Fruit fly (Drosophila melanogaster) whole organism, wandering third instar larva: ENCODE results near the gene CG4942.

Experiments
- Abd-B ChIP-seq: fragments of >200 bp; optimal IDR thresholded peaks from 2 replicates; lab custom pipeline; 2017; ENCODE audit warnings: missing biosample characterization, missing genetic modification characterization
- CG32264 ChIP-seq: fragments of 200-800 bp; sonication (Bioruptor generic); optimal IDR thresholded peaks from 2 replicates; lab custom pipeline; 2016; ENCODE audit warnings: missing biosample characterization, missing genetic modification characterization
- CG9705 ChIP-seq: fragments of 200-800 bp; sonication (Bioruptor generic); optimal IDR thresholded peaks from 2 replicates; lab custom pipeline; 2018; ENCODE audit warnings: missing biosample characterization, mild to moderate bottlenecking, missing genetic modification characterization
- CrebA ChIP-seq: fragments of 200-800 bp; sonication (Bioruptor generic); optimal IDR thresholded peaks from 2 replicates; lab custom pipeline; 2016; ENCODE audit warnings: missing biosample characterization, mild to moderate bottlenecking, missing genetic modification characterization, borderline replicate concordance
- Dfd ChIP-seq: fragments of >200 bp; optimal IDR thresholded peaks from 2 replicates; lab custom pipeline; 2017; ENCODE audit warnings: missing biosample characterization, missing genetic modification characterization
- Dif ChIP-seq: fragments of 200-275, 200-300 bp; sonication (Bioruptor generic); optimal IDR thresholded peaks from 2 replicates; lab custom pipeline; 2018; ENCODE audit warnings: missing biosample characterization, missing genetic modification characterization; ENCODE audit not compliant: partially characterized antibody
- GATAd ChIP-seq: sonication (Bioruptor generic); optimal IDR thresholded peaks from 2 replicates; lab custom pipeline; 2016; ENCODE audit warnings: missing biosample characterization, missing genetic modification characterization
- HLH106 ChIP-seq: fragments of 200-800 bp; optimal IDR thresholded peaks from 3 replicates; lab custom pipeline; 2019; ENCODE audit warnings: missing biosample characterization, mild to moderate bottlenecking, missing genetic modification characterization, moderate library complexity
- Hnf4 ChIP-seq: fragments of 200-800 bp; sonication (Bioruptor generic); optimal IDR thresholded peaks from 2 replicates; lab custom pipeline; 2016; ENCODE audit warnings: missing biosample characterization, mild to moderate bottlenecking, missing genetic modification characterization
- Hr78 ChIP-seq: fragments of >200 bp; optimal IDR thresholded peaks from 2 replicates; lab custom pipeline; 2017; ENCODE audit warnings: missing biosample characterization, missing genetic modification characterization
- Hr83 ChIP-seq: fragments of 200-300 bp; sonication (Bioruptor generic); optimal IDR thresholded peaks from 2 replicates; lab custom pipeline; 2016; ENCODE audit warnings: missing biosample characterization, mild to moderate bottlenecking, missing genetic modification characterization, moderate library complexity; ENCODE audit not compliant: poor library complexity, severe bottlenecking
- Jra ChIP-seq: sonication (Bioruptor generic); optimal IDR thresholded peaks from 2 replicates; lab custom pipeline; 2016; ENCODE audit warnings: missing biosample characterization, missing genetic modification characterization
- Mio ChIP-seq: sonication (Bioruptor generic); optimal IDR thresholded peaks from 2 replicates; lab custom pipeline; 2016; ENCODE audit warnings: missing biosample characterization, missing genetic modification characterization
- Myc ChIP-seq: fragments of >200 bp; optimal IDR thresholded peaks from 2 replicates; lab custom pipeline; 2017
- N ChIP-seq: fragments of >200 bp; optimal IDR thresholded peaks from 2 replicates; lab custom pipeline; 2018; ENCODE audit warnings: missing biosample characterization, missing external identifiers, missing genetic modification characterization
- OdsH ChIP-seq: fragments of 200-800 bp; sonication (Bioruptor generic); optimal IDR thresholded peaks from 2 replicates; lab custom pipeline; 2016; ENCODE audit warnings: missing biosample characterization, mild to moderate bottlenecking, missing genetic modification characterization
- Rel ChIP-seq, 2 experiments: fragments of 200-800 bp; sonication (Bioruptor generic) in 1 of 2; optimal IDR thresholded peaks; 2 replicates in 1 of 2; 3 replicates in 1 of 2; lab custom pipeline; 2016 to 2019; ENCODE audit warnings: mild to moderate bottlenecking in 2 of 2, missing biosample characterization in 2 of 2, missing genetic modification characterization in 2 of 2, moderate library complexity in 1 of 2
- Sp1 ChIP-seq: fragments of 200-800 bp; sonication (Bioruptor generic); optimal IDR thresholded peaks from 3 replicates; lab custom pipeline; 2019; ENCODE audit warnings: missing biosample characterization, mild to moderate bottlenecking, missing genetic modification characterization, moderate library complexity
- Vsx2 ChIP-seq: fragments of 200-300, 225-300 bp; sonication (Bioruptor generic); optimal IDR thresholded peaks from 2 replicates; lab custom pipeline; 2018; ENCODE audit warnings: missing biosample characterization, missing genetic modification characterization; ENCODE audit not compliant: partially characterized antibody
- br ChIP-seq: fragments of 200-800 bp; sonication (Bioruptor generic); optimal IDR thresholded peaks from 2 replicates; lab custom pipeline; 2016; ENCODE audit warnings: missing biosample characterization, missing genetic modification characterization
- brk ChIP-seq: fragments of 200-800 bp; sonication (Bioruptor generic); optimal IDR thresholded peaks from 2 replicates; lab custom pipeline; 2016; ENCODE audit warnings: missing biosample characterization, mild to moderate bottlenecking, missing genetic modification characterization
- dl ChIP-seq, 2 experiments: fragments of 175-275, 200-275 bp in 1 of 2; fragments of 200-275 bp in 1 of 2; sonication (Bioruptor generic); optimal IDR thresholded peaks; lab custom pipeline; 2018; ENCODE audit warnings: mild to moderate bottlenecking in 2 of 2, missing biosample characterization in 2 of 2, missing genetic modification characterization in 2 of 2, moderate library complexity in 2 of 2; ENCODE audit not compliant: partially characterized antibody in 2 of 2, insufficient read depth in 1 of 2
- dmrt93B ChIP-seq: fragments of 200-800 bp; sonication (Bioruptor generic); optimal IDR thresholded peaks from 2 replicates; lab custom pipeline; 2018; ENCODE audit warnings: missing biosample characterization, mild to moderate bottlenecking, missing genetic modification characterization
- dsf ChIP-seq: sonication (Bioruptor generic); optimal IDR thresholded peaks from 2 replicates; lab custom pipeline; 2016; ENCODE audit warnings: missing biosample characterization, missing genetic modification characterization, borderline replicate concordance
- ey ChIP-seq: fragments of 200-800 bp; sonication (Bioruptor generic); optimal IDR thresholded peaks from 2 replicates; lab custom pipeline; 2016; ENCODE audit warnings: missing biosample characterization, missing genetic modification characterization
- foxo ChIP-seq, 2 experiments: fragments of 200-800 bp; sonication (Bioruptor generic); optimal IDR thresholded peaks; 2 replicates in 1 of 2; 3 replicates in 1 of 2; lab custom pipeline; 2016 to 2017; ENCODE audit warnings: missing biosample characterization in 2 of 2, missing genetic modification characterization in 2 of 2
- fru ChIP-seq: fragments of 200-800 bp; sonication (Bioruptor generic); optimal IDR thresholded peaks from 3 replicates; lab custom pipeline; 2016; ENCODE audit warnings: missing biosample characterization, mild to moderate bottlenecking, missing genetic modification characterization
- h ChIP-seq: fragments of 200-800 bp; sonication (Bioruptor generic); optimal IDR thresholded peaks from 3 replicates; lab custom pipeline; 2016; ENCODE audit warnings: missing biosample characterization, mild to moderate bottlenecking, missing genetic modification characterization
- jim ChIP-seq: fragments of 175-275, 200-325 bp; sonication (Bioruptor generic); optimal IDR thresholded peaks from 2 replicates; lab custom pipeline; 2016; ENCODE audit warnings: missing biosample characterization, mild to moderate bottlenecking, missing genetic modification characterization
- lola ChIP-seq: fragments of >200 bp; optimal IDR thresholded peaks from 2 replicates; lab custom pipeline; 2017; ENCODE audit warnings: missing biosample characterization, missing genetic modification characterization
- pan ChIP-seq: fragments of >200 bp; optimal IDR thresholded peaks from 2 replicates; lab custom pipeline; 2017
- psq ChIP-seq: fragments of 200-800 bp; sonication (Bioruptor generic); optimal IDR thresholded peaks from 3 replicates; lab custom pipeline; 2017; ENCODE audit warnings: missing biosample characterization, mild to moderate bottlenecking, missing genetic modification characterization, moderate library complexity
- rgr ChIP-seq: fragments of 200-800 bp; sonication (Bioruptor generic); optimal IDR thresholded peaks from 3 replicates; lab custom pipeline; 2016; ENCODE audit warnings: missing biosample characterization, mild to moderate bottlenecking, missing genetic modification characterization
- sage ChIP-seq: fragments of 200-800 bp; sonication (Bioruptor generic); optimal IDR thresholded peaks from 2 replicates; lab custom pipeline; 2016; ENCODE audit warnings: missing biosample characterization, mild to moderate bottlenecking, missing genetic modification characterization
- sv ChIP-seq: fragments of 200-800 bp; sonication (Bioruptor generic); optimal IDR thresholded peaks from 3 replicates; lab custom pipeline; 2016; ENCODE audit warnings: missing biosample characterization, missing genetic modification characterization
- tai ChIP-seq: sonication (Bioruptor generic); optimal IDR thresholded peaks from 2 replicates; lab custom pipeline; 2016; ENCODE audit warnings: missing biosample characterization, missing genetic modification characterization
- usp ChIP-seq: fragments of >200 bp; optimal IDR thresholded peaks from 2 replicates; lab custom pipeline; 2017; ENCODE audit warnings: missing biosample characterization, missing genetic modification characterization
- woc ChIP-seq: sonication (Bioruptor generic); optimal IDR thresholded peaks from 2 replicates; lab custom pipeline; 2016; ENCODE audit warnings: missing biosample characterization, mild to moderate bottlenecking, missing genetic modification characterization

The CG4942 gene

dm6 chr3L:9032871-9033270 is 40.0 kb upstream of the CG4942 start:
- TF ChIP-seq Dfd = no peak
- TF ChIP-seq Sp1 (GFP tag; lab: Kevin White, UChicago) = peak; percentile 29
- peak; percentile 8 for TF ChIP-seq ey (GFP tag; lab: Kevin White, UChicago)
- peak; percentile 2 for TF ChIP-seq HLH106 (tag; lab: Kevin White, UChicago)
- TF ChIP-seq dmrt93B (GFP tag; lab: Kevin White, UChicago) = no peak
- peak; percentile 25 for TF ChIP-seq rgr (GFP tag; lab: Kevin White, UChicago)
- TF ChIP-seq OdsH (GFP tag; lab: Kevin White, UChicago) = peak; percentile 6
- TF ChIP-seq Myc (lab: Kevin White, UChicago) = peak; percentile 30
- peak; percentile 11 for TF ChIP-seq fru (GFP tag; lab: Kevin White, UChicago)
- peak; percentile 30 for TF ChIP-seq h (GFP tag; lab: Kevin White, UChicago)

- TF ChIP-seq Sp1 (GFP tag; lab: Kevin White, UChicago) (peak; percentile 76), Vsx2 (GFP tag; lab: Kevin White, UChicago) (no peak), CrebA (GFP tag; lab: Kevin White, UChicago) (no peak), lola (GFP tag; lab: Kevin White, UChicago) (no peak), rgr (GFP tag; lab: Kevin White, UChicago) (peak; percentile 45), Hnf4 (GFP tag; lab: Kevin White, UChicago) (no peak), dsf (GFP tag; lab: Kevin White, UChicago) (no peak), CG9705 (peak; percentile 28), GATAd (GFP tag; lab: Kevin White, UChicago) (no peak), tai (GFP tag; lab: Kevin White, UChicago) (no peak), HLH106 (tag; lab: Kevin White, UChicago) (peak; percentile 81), N (GFP tag; lab: Kevin White, UChicago) (no peak), pan (no peak), woc (no peak), Dif (GFP tag; lab: Kevin White, UChicago) (no peak), fru (GFP tag; lab: Kevin White, UChicago) (peak; percentile 53), Rel (GFP tag; optimal IDR thresholded peaks at IDR 0.05; lab: Kevin White, UChicago) (no peak), Rel (tag; optimal IDR thresholded peaks at IDR 0.05; lab: Kevin White, UChicago) (no peak), Mio (GFP tag; lab: Kevin White, UChicago) (no peak), Dfd (no peak), psq (peak; percentile 20), Myc (lab: Kevin White, UChicago) (no peak), Jra (GFP tag; lab: Kevin White, UChicago) (no peak), foxo (GFP tag; optimal IDR thresholded peaks at IDR 0.05; lab: Kevin White, UChicago) (peak in 1 of 2 experiments; percentile 68), OdsH (GFP tag; lab: Kevin White, UChicago) (peak; percentile 40), brk (GFP tag; lab: Kevin White, UChicago) (no peak), Hr83 (GFP tag; lab: Kevin White, UChicago) (no peak), dl (GFP tag; optimal IDR thresholded peaks at IDR 0.05; lab: Kevin White, UChicago; ENCODE audit: insufficient read depth in 1 of 2, partially characterized antibody in 2 of 2) (no peak), CG32264 (no peak), Hr78 (GFP tag; lab: Kevin White, UChicago) (no peak), jim (GFP tag; lab: Kevin White, UChicago) (no peak), dmrt93B (GFP tag; lab: Kevin White, UChicago) (peak; percentile 64), h (GFP tag; lab: Kevin White, UChicago) (peak; percentile 51), sage (GFP tag; lab: Kevin White, UChicago) (peak; percentile 1), ey (GFP tag; lab: Kevin White, UChicago) (peak; percentile 30)
Observed at dm6 chr3L:9033537-9033936, 39.4 kb upstream of the CG4942 start.

dm6 chr3L:9033999-9034626 is 38.8 kb upstream of the CG4942 start:
- TF ChIP-seq brk (GFP tag; lab: Kevin White, UChicago) (peak; percentile 42), ey (GFP tag; lab: Kevin White, UChicago) (peak; percentile 65), GATAd (GFP tag; lab: Kevin White, UChicago) (no peak), Rel (GFP tag; optimal IDR thresholded peaks at IDR 0.05; lab: Kevin White, UChicago) (peak; percentile 39), Rel (tag; optimal IDR thresholded peaks at IDR 0.05; lab: Kevin White, UChicago) (no peak), Mio (GFP tag; lab: Kevin White, UChicago) (no peak), N (GFP tag; lab: Kevin White, UChicago) (no peak), dsf (GFP tag; lab: Kevin White, UChicago) (no peak), h (GFP tag; lab: Kevin White, UChicago) (peak; percentile 86), sv (peak; percentile 31), pan (no peak), CG32264 (peak; percentile 3), Dfd (no peak), psq (peak; percentile 60), OdsH (GFP tag; lab: Kevin White, UChicago) (peak; percentile 69), woc (peak; percentile 65), br (GFP tag; lab: Kevin White, UChicago) (peak; percentile 56), dmrt93B (GFP tag; lab: Kevin White, UChicago) (peak; percentile 73), usp (GFP tag; lab: Kevin White, UChicago) (no peak), CrebA (GFP tag; lab: Kevin White, UChicago) (no peak), tai (GFP tag; lab: Kevin White, UChicago) (no peak), jim (GFP tag; lab: Kevin White, UChicago) (no peak), Abd-B (GFP tag; lab: Kevin White, UChicago) (no peak), Myc (lab: Kevin White, UChicago) (no peak), fru (GFP tag; lab: Kevin White, UChicago) (peak; percentile 70), Dif (GFP tag; lab: Kevin White, UChicago) (no peak), rgr (GFP tag; lab: Kevin White, UChicago) (peak; percentile 69), Hr83 (GFP tag; lab: Kevin White, UChicago) (no peak), CG9705 (peak; percentile 70), lola (GFP tag; lab: Kevin White, UChicago) (no peak), Hnf4 (GFP tag; lab: Kevin White, UChicago) (peak; percentile 37), Jra (GFP tag; lab: Kevin White, UChicago) (peak; percentile 19)
